Fruit fly (Drosophila melanogaster): ENCODE results near the gene sty.

The sty gene

dm6 chr3L:3450410-3450809 is 25.7 kb upstream of the sty start (continued):
- TF ChIP-seq CG9797 (GFP tag; optimal IDR thresholded peaks at IDR 0.05) (no peak), gem (tag; optimal IDR thresholded peaks at IDR 0.05) (peak; percentile 65), Hmr (GFP tag; optimal IDR thresholded peaks at IDR 0.05) (peak; percentile 39), CG18619 (GFP tag; optimal IDR thresholded peaks at IDR 0.05) (peak; percentile 25), Ets97D (GFP tag; optimal IDR thresholded peaks at IDR 0.05) (no peak), CkIIα-i1 (GFP tag; IDR thresholded peaks at IDR 0.05) (no peak), bsh (GFP tag; optimal IDR thresholded peaks at IDR 0.05) (peak in 1 of 2 experiments; percentile 54), CG9609 (GFP tag; optimal IDR thresholded peaks at IDR 0.05) (peak; percentile 4), Oli (tag; optimal IDR thresholded peaks at IDR 0.05) (peak; percentile 43), Doc2 (GFP tag; IDR thresholded peaks at IDR 0.05) (no peak), sqz (GFP tag; optimal IDR thresholded peaks at IDR 0.05) (peak; percentile 37), CG8924 (tag; optimal IDR thresholded peaks at IDR 0.05) (peak; percentile 63), Abd-B (GFP tag; optimal IDR thresholded peaks at IDR 0.05) (peak; percentile 36), gro (GFP tag; optimal IDR thresholded peaks at IDR 0.05) (peak; percentile 8), Ptx1 (GFP tag; IDR thresholded peaks at IDR 0.05) (0 out of 2 replicates have a peak, but pooled peaks have one; percentile 20), nmo (GFP tag; optimal IDR thresholded peaks at IDR 0.05) (peak; percentile 42), CG17912 (GFP tag; optimal IDR thresholded peaks at IDR 0.05) (no peak), CG10543 (GFP tag; optimal IDR thresholded peaks at IDR 0.05) (peak; percentile 1), TFAM (GFP tag; optimal IDR thresholded peaks at IDR 0.05) (no peak), Blimp-1 (GFP tag; optimal IDR thresholded peaks at IDR 0.05) (peak; percentile 5), CG4707 (GFP tag; optimal IDR thresholded peaks at IDR 0.05) (no peak), CG3847 (GFP tag; IDR thresholded peaks at IDR 0.05) (peak; percentile 27; the same call in 1 of the 2 replicates), CG7556 (GFP tag; optimal IDR thresholded peaks at IDR 0.05) (peak; percentile 54), CHES-1-like (GFP tag; optimal IDR thresholded peaks at IDR 0.05) (no peak), Aef1 (GFP tag; IDR thresholded peaks at IDR 0.05) (no peak), CG17328 (GFP tag; IDR thresholded peaks at IDR 0.05) (peak; percentile 8; the same call in 1 of the 2 replicates), Atf-2 (GFP tag; optimal IDR thresholded peaks at IDR 0.05) (peak; percentile 5), CG8281 (tag; optimal IDR thresholded peaks at IDR 0.05) (peak; percentile 79), dmrt99B (tag; optimal IDR thresholded peaks at IDR 0.05) (peak; percentile 29), Atf3 (GFP tag; optimal IDR thresholded peaks at IDR 0.05) (peak; percentile 14), CG10979 (tag; optimal IDR thresholded peaks at IDR 0.05) (peak; percentile 6), CG3995 (GFP tag; optimal IDR thresholded peaks at IDR 0.05) (no peak), CG11723 (GFP tag; optimal IDR thresholded peaks at IDR 0.05) (no peak), CG18262 (tag; optimal IDR thresholded peaks at IDR 0.05) (peak; percentile 31), Six4 (GFP tag; optimal IDR thresholded peaks at IDR 0.05) (no peak), CG18599 (GFP tag; optimal IDR thresholded peaks at IDR 0.05) (peak; percentile 26), grau (tag; optimal IDR thresholded peaks at IDR 0.05) (peak; percentile 70), E2f2 (GFP tag; IDR thresholded peaks at IDR 0.05) (no peak), sima (GFP tag; optimal IDR thresholded peaks at IDR 0.05) (no peak), CG6813 (GFP tag; optimal IDR thresholded peaks at IDR 0.05) (no peak), mam (GFP tag; optimal IDR thresholded peaks at IDR 0.05) (peak; percentile 42), CG13775 (GFP tag; optimal IDR thresholded peaks at IDR 0.05) (peak; percentile 22), repo (GFP tag; optimal IDR thresholded peaks at IDR 0.05) (no peak), D19B (GFP tag; optimal IDR thresholded peaks at IDR 0.05) (peak; percentile 92), CG15479 (GFP tag; optimal IDR thresholded peaks at IDR 0.05) (no peak), CG17568 (GFP tag; optimal IDR thresholded peaks at IDR 0.05) (peak; percentile 37), CG17359 (tag; optimal IDR thresholded peaks at IDR 0.05) (no peak), CG4282 (GFP tag; optimal IDR thresholded peaks at IDR 0.05) (no peak), CG17385 (GFP tag; optimal IDR thresholded peaks at IDR 0.05) (peak; percentile 31), CG12659 (GFP tag; optimal IDR thresholded peaks at IDR 0.05) (peak; percentile 10)
